Worm (Caenorhabditis elegans) whole organism, L1 larva: ENCODE data around the gene galt-1.

Experiments
- C34B4.2 ChIP-seq: sonication (generic microtip); optimal IDR thresholded peaks from 2 replicates; lab custom pipeline; 2017; ENCODE audit warnings: mild to moderate bottlenecking, missing genetic modification characterization, missing compliant biosample characterization
- Y116A8C.19 ChIP-seq: sonication (generic microtip); optimal IDR thresholded peaks from 2 replicates; lab custom pipeline; 2016; ENCODE audit warnings: missing compliant biosample characterization, missing genetic modification characterization, borderline replicate concordance
- ama-1 ChIP-seq: fragments of 150-350 bp; optimal IDR thresholded peaks from 2 replicates; lab custom pipeline; 2014
- blmp-1 ChIP-seq: fragments of 150-350 bp; optimal IDR thresholded peaks from 2 replicates; lab custom pipeline; 2014; ENCODE audit warnings: missing biosample characterization, missing genetic modification characterization
- ceh-88 ChIP-seq: fragments of 200-800 bp; sonication (Bioruptor generic); IDR thresholded peaks from 2 replicates; pipeline ENCODE4 v1.3.6; 2022; ENCODE audit warnings: missing genetic modification characterization, missing compliant biosample characterization
- ceh-90 ChIP-seq: sonication (generic microtip); optimal IDR thresholded peaks from 2 replicates; lab custom pipeline; 2016; ENCODE audit warnings: missing genetic modification characterization, missing compliant biosample characterization
- ces-1 ChIP-seq: fragments of 150-350 bp; optimal IDR thresholded peaks from 2 replicates; lab custom pipeline; 2014; ENCODE audit warnings: missing biosample characterization, missing genetic modification reagents, missing genetic modification characterization
- dpl-1 ChIP-seq, 3 experiments: fragments of 150-350 bp in 2 of 3; sonication (generic microtip) in 1 of 3; optimal IDR thresholded peaks; 2 replicates each; lab custom pipeline; 2014 to 2017; ENCODE audit warnings: missing biosample characterization in 3 of 3, missing genetic modification characterization in 3 of 3, missing genetic modification reagents in 3 of 3
- dsc-1 ChIP-seq: sonication (generic microtip); optimal IDR thresholded peaks from 2 replicates; lab custom pipeline; 2016; ENCODE audit warnings: mild to moderate bottlenecking, missing genetic modification characterization, missing compliant biosample characterization
- efl-1 ChIP-seq, 4 experiments: fragments of 150-350 bp; optimal IDR thresholded peaks in 3 of 4; peaks in 1 of 4; 1 replicate in 1 of 4; 2 replicates in 3 of 4; lab custom pipeline; 2014; ENCODE audit warnings: missing biosample characterization in 2 of 4, missing genetic modification characterization in 2 of 4, missing genetic modification reagents in 2 of 4
- efl-3 ChIP-seq: fragments of 200-800 bp; sonication (Bioruptor generic); optimal IDR thresholded peaks from 2 replicates; lab custom pipeline; 2018; ENCODE audit warnings: mild to moderate bottlenecking, missing genetic modification characterization, missing compliant biosample characterization
- egl-13 ChIP-seq: sonication (generic microtip); optimal IDR thresholded peaks from 2 replicates; lab custom pipeline; 2016; ENCODE audit warnings: missing genotype, missing genetic modification reagents, missing genetic modification characterization, missing compliant biosample characterization
- egl-27 ChIP-seq, 2 experiments: fragments of 150-350 bp in 1 of 2; sonication (generic microtip); optimal IDR thresholded peaks; 3 replicates each; lab custom pipeline; 2017 to 2018; ENCODE audit warnings: missing biosample characterization in 2 of 2, missing genetic modification characterization in 2 of 2, missing genetic modification reagents in 2 of 2
- elt-3 ChIP-seq, 6 experiments: fragments of 150-350 bp in 1 of 6; sonication (generic microtip); optimal IDR thresholded peaks; 2 replicates each; lab custom pipeline; 2017 to 2018; ENCODE audit warnings: missing biosample characterization in 6 of 6, missing genetic modification characterization in 6 of 6, inconsistent platforms in 1 of 6
- ets-5 ChIP-seq: fragments of 200-800 bp; sonication (Bioruptor generic); IDR thresholded peaks from 2 replicates; pipeline ENCODE4 v1.3.6; 2022; ENCODE audit warnings: missing genetic modification characterization, missing compliant biosample characterization
- fkh-4 ChIP-seq: sonication (generic microtip); optimal IDR thresholded peaks from 2 replicates; lab custom pipeline; 2016; ENCODE audit warnings: missing compliant biosample characterization, missing genetic modification characterization, borderline replicate concordance
- fkh-8 ChIP-seq: sonication (generic microtip); optimal IDR thresholded peaks from 2 replicates; lab custom pipeline; 2016; ENCODE audit warnings: mild to moderate bottlenecking, missing genetic modification characterization, missing compliant biosample characterization
- fos-1 ChIP-seq: fragments of 150-350 bp; optimal IDR thresholded peaks from 2 replicates; lab custom pipeline; 2014; ENCODE audit warnings: missing biosample characterization, missing genetic modification characterization
- hpl-2 ChIP-seq: fragments of 150-350 bp; optimal IDR thresholded peaks from 2 replicates; lab custom pipeline; 2014; ENCODE audit warnings: missing biosample characterization, missing genetic modification reagents, missing genetic modification characterization
- irx-1 ChIP-seq: sonication (generic microtip); optimal IDR thresholded peaks from 2 replicates; lab custom pipeline; 2016; ENCODE audit warnings: missing genetic modification characterization, missing compliant biosample characterization
- lin-13 ChIP-seq: fragments of 150-350 bp; optimal IDR thresholded peaks from 2 replicates; lab custom pipeline; 2014; ENCODE audit warnings: missing biosample characterization, missing genetic modification reagents, missing genetic modification characterization
- lin-35 ChIP-seq, 2 experiments: fragments of 150-350 bp; optimal IDR thresholded peaks; 2 replicates each; lab custom pipeline; 2014; ENCODE audit warnings: missing biosample characterization in 2 of 2, missing genetic modification characterization in 2 of 2, missing genetic modification reagents in 2 of 2
- lin-39 ChIP-seq: fragments of 150-350 bp; optimal IDR thresholded peaks from 2 replicates; lab custom pipeline; 2014; ENCODE audit warnings: missing biosample characterization, missing genetic modification reagents, missing genetic modification characterization
- lir-3 ChIP-seq: sonication (generic microtip); optimal IDR thresholded peaks from 2 replicates; lab custom pipeline; 2016; ENCODE audit warnings: mild to moderate bottlenecking, missing genetic modification characterization, moderate library complexity, missing compliant biosample characterization; ENCODE audit not compliant: poor library complexity
- mdl-1 ChIP-seq, 2 experiments: fragments of 150-350 bp; optimal IDR thresholded peaks; 2 replicates each; lab custom pipeline; 2014 to 2017; ENCODE audit warnings: missing biosample characterization in 2 of 2, missing genetic modification characterization in 2 of 2, inconsistent platforms in 1 of 2
- mep-1 ChIP-seq: fragments of 150-350 bp; optimal IDR thresholded peaks from 2 replicates; lab custom pipeline; 2014; ENCODE audit warnings: missing biosample characterization, missing genetic modification characterization
- nhr-237 ChIP-seq: fragments of 150-350 bp; optimal IDR thresholded peaks from 2 replicates; lab custom pipeline; 2014; ENCODE audit warnings: missing biosample characterization, missing genetic modification characterization
- nhr-28 ChIP-seq: fragments of 150-350 bp; optimal IDR thresholded peaks from 2 replicates; lab custom pipeline; 2014; ENCODE audit warnings: missing biosample characterization, missing genetic modification characterization
- nhr-76 ChIP-seq: sonication (generic microtip); optimal IDR thresholded peaks from 2 replicates; lab custom pipeline; 2017; ENCODE audit warnings: missing biosample characterization, missing genetic modification characterization
- nhr-84 ChIP-seq: sonication (generic microtip); optimal IDR thresholded peaks from 2 replicates; lab custom pipeline; 2017; ENCODE audit warnings: missing biosample characterization, missing genetic modification characterization
- nhr-90 ChIP-seq: sonication (generic microtip); optimal IDR thresholded peaks from 2 replicates; lab custom pipeline; 2016; ENCODE audit warnings: mild to moderate bottlenecking, missing genetic modification characterization, missing compliant biosample characterization; ENCODE audit not compliant: poor library complexity
- pag-3 ChIP-seq: sonication (generic microtip); optimal IDR thresholded peaks from 2 replicates; lab custom pipeline; 2017; ENCODE audit warnings: missing genetic modification characterization, mild to moderate bottlenecking, missing compliant biosample characterization, antibody characterized with exemption, borderline replicate concordance; ENCODE audit not compliant: insufficient read depth
- pqm-1 ChIP-seq: sonication (generic microtip); optimal IDR thresholded peaks from 3 replicates; lab custom pipeline; 2017; ENCODE audit warnings: missing biosample characterization, missing genetic modification characterization
- rnt-1 ChIP-seq: sonication (generic microtip); optimal IDR thresholded peaks from 2 replicates; lab custom pipeline; 2016; ENCODE audit warnings: mild to moderate bottlenecking, missing genetic modification characterization, moderate library complexity, missing compliant biosample characterization
- snu-23 ChIP-seq: sonication (generic microtip); optimal IDR thresholded peaks from 2 replicates; lab custom pipeline; 2016; ENCODE audit warnings: missing genetic modification characterization, missing compliant biosample characterization
- sox-4 ChIP-seq: sonication (generic microtip); optimal IDR thresholded peaks from 2 replicates; lab custom pipeline; 2016; ENCODE audit warnings: missing genetic modification characterization, missing compliant biosample characterization
- sup-37 ChIP-seq: fragments of 200-800 bp; sonication (Bioruptor generic); optimal IDR thresholded peaks from 2 replicates; lab custom pipeline; 2018; ENCODE audit warnings: mild to moderate bottlenecking, missing genetic modification characterization, missing compliant biosample characterization
- swsn-7 ChIP-seq: sonication (generic microtip); optimal IDR thresholded peaks from 2 replicates; lab custom pipeline; 2016; ENCODE audit warnings: missing genetic modification characterization, missing compliant biosample characterization
- tbx-2 ChIP-seq: sonication (generic microtip); optimal IDR thresholded peaks from 2 replicates; lab custom pipeline; 2016; ENCODE audit warnings: missing genetic modification characterization, missing compliant biosample characterization
- tlp-1 ChIP-seq: fragments of 150-350 bp; optimal IDR thresholded peaks from 2 replicates; lab custom pipeline; 2014; ENCODE audit warnings: missing biosample characterization, missing genetic modification characterization
- unc-30 ChIP-seq: sonication (generic microtip); optimal IDR thresholded peaks from 2 replicates; lab custom pipeline; 2017; ENCODE audit warnings: missing biosample characterization, missing genetic modification characterization
- vab-15 ChIP-seq: sonication (generic microtip); optimal IDR thresholded peaks from 2 replicates; lab custom pipeline; 2017; ENCODE audit warnings: missing genotype, mild to moderate bottlenecking, missing genetic modification characterization, missing compliant biosample characterization
- xbp-1 ChIP-seq: sonication (generic microtip); optimal IDR thresholded peaks from 2 replicates; lab custom pipeline; 2016; ENCODE audit warnings: missing genetic modification characterization, missing compliant biosample characterization
- ztf-11 ChIP-seq, 2 experiments: sonication (generic microtip); optimal IDR thresholded peaks; 2 replicates each; lab custom pipeline; 2016 to 2017; ENCODE audit warnings: missing genetic modification characterization in 2 of 2, missing biosample characterization in 1 of 2, missing compliant biosample characterization in 1 of 2

The galt-1 gene

ce11 chrV:5907090-5907489 lies 23.6 kb upstream of the galt-1 start, which contains the start of gene C04E6.4:
Gene C04E6.4 (plus strand): TSS chrV:5907390.
- TF ChIP-seq efl-3 (GFP tag; lab: Kevin White, UChicago) = no peak
- no peak for TF ChIP-seq lir-3
- TF ChIP-seq ets-5 = no peak
- no peak for TF ChIP-seq nhr-76 (tag; lab: Kevin White, UChicago)
- TF ChIP-seq tlp-1 (tag; lab: Kevin White, UChicago) = no peak
- TF ChIP-seq Y116A8C.19 (tag; lab: Kevin White, UChicago) = no peak
- TF ChIP-seq swsn-7 = no peak
- TF ChIP-seq tbx-2 (tag; lab: Kevin White, UChicago) = no peak
- TF ChIP-seq lin-35 (GFP tag; optimal IDR thresholded peaks at IDR 0.05; lab: Kevin White, UChicago) = no peak
- no peak for TF ChIP-seq dsc-1 (tag; lab: Kevin White, UChicago)
- no peak for TF ChIP-seq fos-1 (tag; lab: Kevin White, UChicago)
- no peak for TF ChIP-seq elt-3 (tag; optimal IDR thresholded peaks at IDR 0.05; lab: Kevin White, UChicago)
- TF ChIP-seq blmp-1 (tag; lab: Kevin White, UChicago) = no peak
- no peak for TF ChIP-seq rnt-1 (tag; lab: Kevin White, UChicago)
- no peak for TF ChIP-seq nhr-237 (tag; lab: Kevin White, UChicago)

- TF ChIP-seq ceh-88 (GFP tag; lab: Robert Waterston, UW) (no peak), tlp-1 (tag; lab: Kevin White, UChicago) (no peak), C34B4.2 (tag; lab: Kevin White, UChicago) (no peak), efl-1 (optimal IDR thresholded peaks at IDR 0.05; lab: Kevin White, UChicago) (no peak), efl-1 (GFP tag; optimal IDR thresholded peaks at IDR 0.05 in 1 of 2; lab: Kevin White, UChicago) (peak in 1 of 2 experiments; percentile 7)
These were observed 18.3 kb upstream of the galt-1 start, which contains the start of gene C04E6.13 for ce11 chrV:5912426-5912825. Gene C04E6.13 (plus strand): TSS chrV:5912726.

- TF ChIP-seq ceh-88 (GFP tag; lab: Robert Waterston, UW) = no peak
- no peak for TF ChIP-seq efl-1 (optimal IDR thresholded peaks at IDR 0.05; lab: Kevin White, UChicago)
- peak in 1 of 2 experiments; percentile 75 for TF ChIP-seq efl-1 (GFP tag; optimal IDR thresholded peaks at IDR 0.05 in 1 of 2; lab: Kevin White, UChicago)
These were observed 13.8 kb upstream of the galt-1 start for ce11 chrV:5916862-5917261.

ce11 chrV:5917707-5918106 lies 13.0 kb upstream of the galt-1 start, which contains the start of gene lrpr-1:
Gene lrpr-1 (minus strand): TSS chrV:5917891.
- TF ChIP-seq mep-1 (peak; percentile 72), sox-4 (peak; percentile 98), fkh-4 (peak; percentile 100), ceh-88 (GFP tag; lab: Robert Waterston, UW) (peak; percentile 71; the same call in 1 of the 2 replicates), ceh-90 (peak; percentile 99), ztf-11 (tag; optimal IDR thresholded peaks at IDR 0.05; lab: Kevin White, UChicago) (peak in 1 of 2 experiments; percentile 99), lin-39 (tag; lab: Kevin White, UChicago) (peak; percentile 69), irx-1 (tag; lab: Kevin White, UChicago) (peak; percentile 98), xbp-1 (tag; lab: Kevin White, UChicago) (peak; percentile 96), blmp-1 (tag; lab: Kevin White, UChicago) (peak; percentile 57), efl-1 (optimal IDR thresholded peaks at IDR 0.05; lab: Kevin White, UChicago) (peak; percentile 99), efl-1 (GFP tag; optimal IDR thresholded peaks at IDR 0.05 in 1 of 2; lab: Kevin White, UChicago) (peak; percentile 98 to 100), sup-37 (GFP tag; lab: Kevin White, UChicago) (peak; percentile 75), dsc-1 (tag; lab: Kevin White, UChicago) (peak; percentile 98), hpl-2 (GFP tag; lab: Kevin White, UChicago) (no peak), nhr-90 (tag; lab: Kevin White, UChicago) (peak; percentile 97), ces-1 (GFP tag; lab: Kevin White, UChicago) (no peak), dpl-1 (GFP tag; optimal IDR thresholded peaks at IDR 0.05; lab: Kevin White, UChicago) (peak; percentile 97 to 99 (median 98)), nhr-84 (tag; lab: Kevin White, UChicago) (no peak), pqm-1 (tag; lab: Kevin White, UChicago) (no peak), lin-13 (peak; percentile 71), egl-13 (tag; lab: Kevin White, UChicago) (peak; percentile 96), egl-27 (tag; optimal IDR thresholded peaks at IDR 0.05; lab: Kevin White, UChicago) (no peak), Y116A8C.19 (tag; lab: Kevin White, UChicago) (peak; percentile 96), vab-15 (tag; lab: Kevin White, UChicago) (peak; percentile 43), tlp-1 (tag; lab: Kevin White, UChicago) (no peak), fkh-8 (tag; lab: Kevin White, UChicago) (peak; percentile 86), pag-3 (no peak), snu-23 (peak; percentile 92), nhr-28 (tag; lab: Kevin White, UChicago) (no peak), ama-1 (lab: Kevin White, UChicago) (no peak), mdl-1 (tag; optimal IDR thresholded peaks at IDR 0.05; lab: Kevin White, UChicago) (peak in 1 of 2 experiments; percentile 68), unc-30 (tag; lab: Kevin White, UChicago) (no peak)
